Worm (Caenorhabditis elegans) whole organism, late embryonic: ENCODE results near the gene syg-1.

Source experiments
- C08G9.2 ChIP-seq: sonication (generic microtip); optimal IDR thresholded peaks from 2 replicates; lab custom pipeline; 2016; ENCODE audit warnings: mild to moderate bottlenecking, missing genetic modification characterization, moderate library complexity, missing compliant biosample characterization
- K02D7.2 ChIP-seq: sonication (generic microtip); optimal IDR thresholded peaks from 2 replicates; lab custom pipeline; 2017; ENCODE audit warnings: mild to moderate bottlenecking, missing genetic modification characterization, missing compliant biosample characterization
- ahr-1 ChIP-seq: sonication (generic microtip); optimal IDR thresholded peaks from 2 replicates; lab custom pipeline; 2016; ENCODE audit warnings: missing genetic modification characterization, missing compliant biosample characterization
- ama-1 ChIP-seq: fragments of 150-350 bp; optimal IDR thresholded peaks from 2 replicates; lab custom pipeline; 2014
- ceh-14 ChIP-seq: sonication (generic microtip); optimal IDR thresholded peaks from 2 replicates; lab custom pipeline; 2016; ENCODE audit warnings: missing genotype, missing genetic modification characterization, missing compliant biosample characterization
- ceh-18 ChIP-seq: sonication (generic microtip); optimal IDR thresholded peaks from 2 replicates; lab custom pipeline; 2016; ENCODE audit warnings: missing genetic modification characterization, missing compliant biosample characterization
- ceh-22 ChIP-seq: sonication (generic microtip); optimal IDR thresholded peaks from 2 replicates; lab custom pipeline; 2017; ENCODE audit warnings: missing biosample characterization, missing genetic modification characterization
- ceh-31 ChIP-seq: sonication (generic microtip); optimal IDR thresholded peaks from 2 replicates; lab custom pipeline; 2016; ENCODE audit warnings: missing genetic modification characterization, missing compliant biosample characterization
- ceh-45 ChIP-seq: fragments of 200-800 bp; sonication (Bioruptor generic); IDR thresholded peaks from 2 replicates; pipeline ENCODE4 v1.3.6; 2022; ENCODE audit warnings: missing genetic modification reagents, missing genetic modification characterization, missing compliant biosample characterization
- ceh-48 ChIP-seq: sonication (generic microtip); optimal IDR thresholded peaks from 2 replicates; lab custom pipeline; 2016; ENCODE audit warnings: missing genetic modification characterization, inconsistent platforms, missing compliant biosample characterization
- ceh-6 ChIP-seq: fragments of 200-800 bp; sonication (Bioruptor generic); optimal IDR thresholded peaks from 2 replicates; lab custom pipeline; 2018; ENCODE audit warnings: mild to moderate bottlenecking, missing genetic modification characterization, missing compliant biosample characterization
- ceh-9 ChIP-seq: sonication (generic microtip); optimal IDR thresholded peaks from 2 replicates; lab custom pipeline; 2016; ENCODE audit warnings: mild to moderate bottlenecking, missing genetic modification characterization, inconsistent platforms, missing compliant biosample characterization
- che-1 ChIP-seq: sonication (generic microtip); optimal IDR thresholded peaks from 2 replicates; lab custom pipeline; 2016; ENCODE audit warnings: mild to moderate bottlenecking, missing genetic modification characterization, missing compliant biosample characterization
- dmd-4 ChIP-seq: sonication (generic microtip); optimal IDR thresholded peaks from 2 replicates; lab custom pipeline; 2016; ENCODE audit warnings: borderline replicate concordance, missing genetic modification characterization, missing compliant biosample characterization
- ets-4 ChIP-seq: sonication (generic microtip); optimal IDR thresholded peaks from 2 replicates; lab custom pipeline; 2016; ENCODE audit warnings: missing genetic modification characterization, missing compliant biosample characterization
- gmeb-2 ChIP-seq: sonication (generic microtip); optimal IDR thresholded peaks from 2 replicates; lab custom pipeline; 2016; ENCODE audit warnings: missing genetic modification characterization, inconsistent platforms, missing compliant biosample characterization
- hlh-15 ChIP-seq: sonication (generic microtip); optimal IDR thresholded peaks from 2 replicates; lab custom pipeline; 2016; ENCODE audit warnings: missing genetic modification characterization, missing compliant biosample characterization
- hlh-30 ChIP-seq: sonication (generic microtip); optimal IDR thresholded peaks from 2 replicates; lab custom pipeline; 2017; ENCODE audit warnings: antibody characterized with exemption, missing genetic modification characterization, missing compliant biosample characterization; ENCODE audit not compliant: insufficient read depth
- nfya-1 ChIP-seq: sonication (generic microtip); optimal IDR thresholded peaks from 2 replicates; lab custom pipeline; 2017; ENCODE audit warnings: missing genetic modification characterization, mild to moderate bottlenecking, missing compliant biosample characterization, antibody characterized with exemption, moderate library complexity
- nhr-11 ChIP-seq: fragments of 150-350 bp; optimal IDR thresholded peaks from 2 replicates; lab custom pipeline; 2014; ENCODE audit warnings: missing biosample characterization, missing genetic modification characterization
- npax-4 ChIP-seq: sonication (generic microtip); optimal IDR thresholded peaks from 2 replicates; lab custom pipeline; 2016; ENCODE audit warnings: missing genetic modification characterization, missing compliant biosample characterization
- odd-2 ChIP-seq: sonication (generic microtip); optimal IDR thresholded peaks from 2 replicates; lab custom pipeline; 2017; ENCODE audit warnings: antibody characterized with exemption, mild to moderate bottlenecking, missing genetic modification characterization, missing compliant biosample characterization
- pha-4 ChIP-seq: fragments of 150-350 bp; optimal IDR thresholded peaks from 2 replicates; lab custom pipeline; 2018; ENCODE audit warnings: missing biosample characterization, missing genetic modification reagents, missing genetic modification characterization
- pros-1 ChIP-seq: fragments of 150-350 bp; optimal IDR thresholded peaks from 2 replicates; lab custom pipeline; 2014; ENCODE audit warnings: missing biosample characterization, missing genetic modification reagents, missing genetic modification characterization
- ref-2 ChIP-seq: sonication (generic microtip); optimal IDR thresholded peaks from 2 replicates; lab custom pipeline; 2016; ENCODE audit warnings: missing genetic modification characterization, missing compliant biosample characterization
- syd-9 ChIP-seq: sonication (generic microtip); optimal IDR thresholded peaks from 2 replicates; lab custom pipeline; 2016; ENCODE audit warnings: mild to moderate bottlenecking, missing genetic modification characterization, moderate library complexity, missing compliant biosample characterization
- tbx-2 ChIP-seq: sonication (generic microtip); optimal IDR thresholded peaks from 2 replicates; lab custom pipeline; 2016; ENCODE audit warnings: missing genetic modification characterization, missing compliant biosample characterization
- tbx-7 ChIP-seq: sonication (generic microtip); optimal IDR thresholded peaks from 2 replicates; lab custom pipeline; 2016; ENCODE audit warnings: missing genotype, missing genetic modification characterization, missing compliant biosample characterization
- unc-3 ChIP-seq, 2 experiments: fragments of 200-800 bp in 1 of 2; sonication (Bioruptor generic) in 1 of 2; sonication (generic microtip) in 1 of 2; conservative IDR thresholded peaks in 1 of 2; optimal IDR thresholded peaks in 1 of 2; 2 replicates each; pipeline versions ENCODE4 v1.3.6 to Lab custom; 2016 to 2022; ENCODE audit warnings: missing compliant biosample characterization in 2 of 2, missing genetic modification characterization in 2 of 2, missing genetic modification reagents in 1 of 2
- unc-42 ChIP-seq: sonication (generic microtip); optimal IDR thresholded peaks from 2 replicates; lab custom pipeline; 2016; ENCODE audit warnings: missing genotype, missing genetic modification characterization, missing compliant biosample characterization
- unc-55 ChIP-seq: sonication (generic microtip); optimal IDR thresholded peaks from 2 replicates; lab custom pipeline; 2017; ENCODE audit warnings: missing biosample characterization, missing genetic modification reagents, missing genetic modification characterization
- unc-86 ChIP-seq: sonication (generic microtip); optimal IDR thresholded peaks from 2 replicates; lab custom pipeline; 2016; ENCODE audit warnings: missing genetic modification characterization, missing compliant biosample characterization
- zip-5 ChIP-seq: sonication (generic microtip); optimal IDR thresholded peaks from 2 replicates; lab custom pipeline; 2016; ENCODE audit warnings: missing genetic modification characterization, missing compliant biosample characterization
- ztf-16 ChIP-seq: sonication (generic microtip); optimal IDR thresholded peaks from 2 replicates; lab custom pipeline; 2017; ENCODE audit warnings: missing genetic modification characterization, missing compliant biosample characterization

syg-1 gene

DNA sequence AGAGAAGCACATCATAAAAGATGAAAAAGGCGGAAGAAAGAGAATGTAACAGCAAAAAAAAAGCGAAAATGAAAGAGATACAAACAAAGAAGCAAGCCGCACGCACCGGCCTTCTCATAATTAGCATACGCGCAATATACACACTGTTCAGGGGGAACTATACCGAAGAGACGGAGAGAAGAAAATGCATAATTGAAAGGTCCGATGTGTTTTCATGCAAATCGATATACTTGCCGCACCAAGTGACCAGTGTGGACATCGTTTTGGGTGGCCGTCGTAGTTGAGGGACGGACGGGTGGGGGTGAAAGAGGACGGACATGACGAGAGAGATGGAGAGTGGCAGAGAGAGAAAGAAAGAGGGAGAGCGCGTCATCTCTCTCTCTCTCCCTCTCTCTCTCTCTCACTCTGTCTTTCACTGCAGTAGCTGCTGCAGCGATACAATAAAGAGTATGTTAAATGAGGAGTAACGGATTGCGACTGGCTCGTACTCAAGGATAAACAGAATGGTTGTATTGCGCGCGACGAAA lies 21.2 kb upstream of the syg-1 start (continued):
- TF ChIP-seq hlh-30 (tag; lab: Kevin White, UChicago) (peak; percentile 71), unc-42 (tag; lab: Kevin White, UChicago) (peak; percentile 86), che-1 (tag; lab: Kevin White, UChicago) (no peak), ceh-6 (GFP tag; lab: Kevin White, UChicago) (peak; percentile 17), odd-2 (tag; lab: Kevin White, UChicago) (no peak), zip-5 (tag; lab: Kevin White, UChicago) (no peak), npax-4 (no peak), ztf-16 (tag; lab: Kevin White, UChicago) (peak; percentile 40), ama-1 (no peak), tbx-7 (tag; lab: Kevin White, UChicago) (no peak), C08G9.2 (tag; lab: Kevin White, UChicago) (peak; percentile 48), unc-3 (GFP tag; conservative IDR thresholded peaks at IDR 0.05; lab: Robert Waterston, UW) (no peak), unc-3 (tag; optimal IDR thresholded peaks at IDR 0.05; lab: Kevin White, UChicago) (no peak), unc-55 (GFP tag; lab: Kevin White, UChicago) (peak; percentile 97), ceh-22 (tag; lab: Kevin White, UChicago) (peak; percentile 71), K02D7.2 (no peak)

- TF ChIP-seq pros-1 (tag; lab: Kevin White, UChicago) (no peak), ceh-18 (tag; lab: Kevin White, UChicago) (no peak), C08G9.2 (tag; lab: Kevin White, UChicago) (no peak), hlh-15 (tag; lab: Kevin White, UChicago) (no peak), unc-86 (tag; lab: Kevin White, UChicago) (no peak), che-1 (tag; lab: Kevin White, UChicago) (no peak), ceh-48 (tag; lab: Kevin White, UChicago) (no peak), tbx-2 (no peak), hlh-30 (tag; lab: Kevin White, UChicago) (no peak), ahr-1 (tag; lab: Kevin White, UChicago) (no peak), ets-4 (no peak), syd-9 (tag; lab: Kevin White, UChicago) (no peak)
- TF ChIP-seq, all 69 proteins: peak for 0
These were observed 17.2 kb upstream of the syg-1 start, which contains the start of gene tbc-12 for ce11 chrX:2532357-2532756. TSS of gene tbc-12 (minus strand) at chrX:2532457.

ce11 chrX:2531276-2531675 lies 16.2 kb upstream of the syg-1 start:
- TF ChIP-seq pha-4 (tag; lab: Kevin White, UChicago), result no peak
- TF ChIP-seq nhr-11 (tag; lab: Kevin White, UChicago), result no peak
- no peak for TF ChIP-seq K02D7.2
- TF ChIP-seq unc-3 (GFP tag; conservative IDR thresholded peaks at IDR 0.05; lab: Robert Waterston, UW), result no peak
- TF ChIP-seq unc-3 (tag; optimal IDR thresholded peaks at IDR 0.05; lab: Kevin White, UChicago), result no peak
- TF ChIP-seq ceh-9 (tag; lab: Kevin White, UChicago), result no peak
- TF ChIP-seq syd-9 (tag; lab: Kevin White, UChicago), result no peak
- no peak for TF ChIP-seq ahr-1 (tag; lab: Kevin White, UChicago)
- no peak for TF ChIP-seq ceh-6 (GFP tag; lab: Kevin White, UChicago)
- no peak for TF ChIP-seq unc-42 (tag; lab: Kevin White, UChicago)
- TF ChIP-seq dmd-4, result no peak
- no peak for TF ChIP-seq gmeb-2 (tag; lab: Kevin White, UChicago)
- TF ChIP-seq, all 69 proteins: peak for 0

- TF ChIP-seq ceh-31 (tag; lab: Kevin White, UChicago), result peak; percentile 7
- TF ChIP-seq ceh-18 (tag; lab: Kevin White, UChicago), result peak; percentile 18
- TF ChIP-seq unc-42 (tag; lab: Kevin White, UChicago), result no peak
- TF ChIP-seq pha-4 (tag; lab: Kevin White, UChicago), result no peak
- TF ChIP-seq syd-9 (tag; lab: Kevin White, UChicago), result peak; percentile 11
- TF ChIP-seq ceh-14 (tag; lab: Kevin White, UChicago), result peak; percentile 12
- TF ChIP-seq npax-4, result no peak
- TF ChIP-seq nfya-1 (tag; lab: Kevin White, UChicago), result no peak
- peak; percentile 10 for TF ChIP-seq ceh-6 (GFP tag; lab: Kevin White, UChicago)
- no peak for TF ChIP-seq ref-2 (tag; lab: Kevin White, UChicago)
- peak; percentile 29; the same call in 1 of the 2 replicates for TF ChIP-seq ceh-45 (GFP tag; lab: Robert Waterston, UW)
- TF ChIP-seq C08G9.2 (tag; lab: Kevin White, UChicago), result no peak
These were observed 12.8 kb upstream of the syg-1 start for ce11 chrX:2527877-2528276.
